Fruit fly (Drosophila melanogaster) whole organism, adult: ENCODE data around the gene CG11593.

ENCODE experiments used
- CG11617 ChIP-seq: fragments of 200-800 bp; sonication (Bioruptor generic); optimal IDR thresholded peaks from 2 replicates; lab custom pipeline; 2017; ENCODE audit warnings: mild to moderate bottlenecking, missing biosample characterization, missing genetic modification reagents, missing genetic modification characterization
- CG7045 ChIP-seq: fragments of 200-800 bp; sonication (Bioruptor generic); optimal IDR thresholded peaks from 2 replicates; lab custom pipeline; 2017; ENCODE audit warnings: missing biosample characterization, mild to moderate bottlenecking, missing genetic modification characterization
- CG7101 ChIP-seq: fragments of 200-800 bp; sonication (Bioruptor generic); optimal IDR thresholded peaks from 2 replicates; lab custom pipeline; 2018; ENCODE audit warnings: missing biosample characterization, mild to moderate bottlenecking, missing genetic modification characterization, moderate library complexity
- Clk ChIP-seq: fragments of 200-800 bp; sonication (Bioruptor generic); optimal IDR thresholded peaks from 2 replicates; lab custom pipeline; 2017; ENCODE audit warnings: missing biosample characterization, missing genetic modification characterization
- kay ChIP-seq: fragments of 200-800 bp; sonication (Bioruptor generic); peaks from one replicate; lab custom pipeline; 2016; ENCODE audit warnings: missing biosample characterization, missing genetic modification characterization, borderline replicate concordance
- tj ChIP-seq: fragments of 200-800 bp; sonication (Bioruptor generic); optimal IDR thresholded peaks from 3 replicates; lab custom pipeline; 2017; ENCODE audit warnings: missing biosample characterization, mild to moderate bottlenecking, missing genetic modification characterization, moderate library complexity

DNA sequence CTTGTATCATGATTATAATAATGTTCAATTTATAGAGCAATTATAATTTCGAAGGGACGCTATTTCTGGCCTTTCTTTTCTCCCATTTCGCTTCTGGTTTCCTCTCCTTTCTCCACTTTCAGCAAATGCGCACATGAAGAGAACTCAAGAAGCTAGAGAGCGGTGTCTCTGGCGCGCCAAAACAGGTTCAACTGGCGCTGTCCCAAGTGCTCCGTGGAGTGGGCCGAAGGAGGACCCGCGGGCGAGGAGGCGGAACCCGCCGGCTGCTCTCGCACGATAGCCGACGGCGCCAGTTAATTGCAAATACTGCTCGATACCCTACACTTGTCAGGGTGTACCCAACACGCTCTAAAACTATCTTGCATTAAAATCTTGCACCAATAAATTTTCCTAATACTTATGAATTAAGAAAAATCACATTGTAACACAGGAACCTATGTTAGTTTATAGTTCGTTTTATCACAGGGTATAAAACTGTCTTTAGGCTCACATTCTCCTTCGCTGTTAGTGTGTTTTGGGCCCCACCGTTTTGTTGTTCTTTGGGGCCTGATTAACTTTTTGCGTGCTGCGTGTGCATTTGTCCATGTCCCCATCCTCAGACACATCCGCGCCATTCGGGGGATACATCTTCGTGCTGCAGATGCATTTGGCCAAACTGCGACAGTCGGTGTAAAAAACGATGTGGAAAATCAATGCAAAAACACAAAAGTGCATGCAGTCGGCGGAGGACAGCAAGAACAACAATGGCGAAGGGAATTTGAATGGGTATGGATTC, 30.1 kb upstream of the CG11593 start:
- TF ChIP-seq Clk (GFP tag; lab: Kevin White, UChicago), result no peak
- peak; percentile 17 for TF ChIP-seq tj (GFP tag; lab: Kevin White, UChicago)
- peak; percentile 82 for TF ChIP-seq CG7101 (tag; lab: Kevin White, UChicago)
- TF ChIP-seq CG11617 (GFP tag; lab: Kevin White, UChicago), result no peak
- TF ChIP-seq kay (GFP tag; lab: Kevin White, UChicago), result peak; percentile 26
- no peak for TF ChIP-seq CG7045 (GFP tag; lab: Kevin White, UChicago)
